Fruit fly (Drosophila melanogaster): ENCODE data around the gene CG10077.

Gene CG10077

dm6 chr3L:6979387-6980249 is 23.9 kb upstream of the CG10077 start, which contains the start of gene Galphai (continued):
- no peak for TF ChIP-seq cad (GFP tag; optimal IDR thresholded peaks at IDR 0.05)
- peak; percentile 95 for TF ChIP-seq Med (GFP tag)
- TF ChIP-seq Dip3 (GFP tag; optimal IDR thresholded peaks at IDR 0.05): peak; percentile 68
- peak; percentile 92 for TF ChIP-seq CG15514 (GFP tag; optimal IDR thresholded peaks at IDR 0.05)
- no peak for TF ChIP-seq Dip2 (GFP tag; IDR thresholded peaks at IDR 0.05)
- TF ChIP-seq cato (GFP tag; optimal IDR thresholded peaks at IDR 0.05; ENCODE audit: borderline replicate concordance): no peak
- peak; percentile 49 for TF ChIP-seq rib (GFP tag; IDR thresholded peaks at IDR 0.05)
- TF ChIP-seq unpg (GFP tag; optimal IDR thresholded peaks at IDR 0.05): no peak
- TF ChIP-seq Drgx (GFP tag; IDR thresholded peaks at IDR 0.05): no peak
- TF ChIP-seq pan (optimal IDR thresholded peaks at IDR 0.05): no peak
- TF ChIP-seq pan (GFP tag; optimal IDR thresholded peaks at IDR 0.05 in 1 of 2, IDR thresholded peaks at IDR 0.05 in 1 of 2): no peak
- no peak for TF ChIP-seq CG6254 (GFP tag; optimal IDR thresholded peaks at IDR 0.05)
- no peak for TF ChIP-seq CG4707 (GFP tag; optimal IDR thresholded peaks at IDR 0.05)
- TF ChIP-seq Sry-δ (GFP tag; optimal IDR thresholded peaks at IDR 0.05): peak; percentile 78
- no peak for TF ChIP-seq CG15073 (GFP tag; optimal IDR thresholded peaks at IDR 0.05)
- no peak for TF ChIP-seq Oli (tag; optimal IDR thresholded peaks at IDR 0.05)
- no peak for TF ChIP-seq onecut (GFP tag; IDR thresholded peaks at IDR 0.05)
- no peak for TF ChIP-seq CG4854 (GFP tag; optimal IDR thresholded peaks at IDR 0.05)
- TF ChIP-seq Fer1 (GFP tag; optimal IDR thresholded peaks at IDR 0.05): no peak
- TF ChIP-seq CG18764 (GFP tag; optimal IDR thresholded peaks at IDR 0.05): no peak
- peak; percentile 27 for TF ChIP-seq CG12155 (GFP tag; optimal IDR thresholded peaks at IDR 0.05)
- peak; percentile 69 for TF ChIP-seq Nf-YC (tag; optimal IDR thresholded peaks at IDR 0.05)
- TF ChIP-seq CG34224 (GFP tag; IDR thresholded peaks at IDR 0.05; ENCODE audit: partially characterized antibody): no peak
- TF ChIP-seq trh (GFP tag; optimal IDR thresholded peaks at IDR 0.05): no peak
- peak in 1 of 2 experiments; percentile 33 for TF ChIP-seq Hr51 (GFP tag; optimal IDR thresholded peaks at IDR 0.05)
- TF ChIP-seq CkIIα-i1 (GFP tag; IDR thresholded peaks at IDR 0.05): no peak
- TF ChIP-seq bbx (GFP tag; IDR thresholded peaks at IDR 0.05; ENCODE audit: partially characterized antibody): peak; percentile 43
- TF ChIP-seq CG17328 (GFP tag; IDR thresholded peaks at IDR 0.05): no peak
- TF ChIP-seq NC2α (GFP tag; optimal IDR thresholded peaks at IDR 0.05): no peak
- TF ChIP-seq CG9817 (tag; optimal IDR thresholded peaks at IDR 0.05): peak; percentile 28
- peak; percentile 53 for TF ChIP-seq Side (GFP tag; optimal IDR thresholded peaks at IDR 0.05)
- TF ChIP-seq az2 (GFP tag; optimal IDR thresholded peaks at IDR 0.05): no peak
- TF ChIP-seq Nf-YB (GFP tag; optimal IDR thresholded peaks at IDR 0.05): peak; percentile 14
- no peak for TF ChIP-seq sr (GFP tag; IDR thresholded peaks at IDR 0.05)
- TF ChIP-seq CG7987 (GFP tag; optimal IDR thresholded peaks at IDR 0.05): peak; percentile 36
- TF ChIP-seq CG2116 (GFP tag; optimal IDR thresholded peaks at IDR 0.05): peak; percentile 72
- no peak for TF ChIP-seq fru (optimal IDR thresholded peaks at IDR 0.05)
- no peak for TF ChIP-seq CG12104 (GFP tag; optimal IDR thresholded peaks at IDR 0.05)
- TF ChIP-seq crp (GFP tag; optimal IDR thresholded peaks at IDR 0.05): peak in 1 of 2 experiments; percentile 33
- no peak for TF ChIP-seq ab (GFP tag; optimal IDR thresholded peaks at IDR 0.05)
- TF ChIP-seq Rfx (GFP tag; IDR thresholded peaks at IDR 0.05): peak; percentile 71
- TF ChIP-seq ind (GFP tag; optimal IDR thresholded peaks at IDR 0.05): no peak
- no peak for TF ChIP-seq zen2 (GFP tag; IDR thresholded peaks at IDR 0.05; ENCODE audit: partially characterized antibody)
- TF ChIP-seq CG3163 (GFP tag; optimal IDR thresholded peaks at IDR 0.05): peak; percentile 36
- TF ChIP-seq Sox102F (GFP tag; optimal IDR thresholded peaks at IDR 0.05): no peak
- no peak for TF ChIP-seq dimm (GFP tag; IDR thresholded peaks at IDR 0.05)
- TF ChIP-seq E2f1 (GFP tag; IDR thresholded peaks at IDR 0.05): 0 out of 2 replicates have a peak, but pooled peaks have one; percentile 9
- TF ChIP-seq CG1602 (GFP tag; optimal IDR thresholded peaks at IDR 0.05): peak; percentile 6
- TF ChIP-seq eyg (GFP tag; optimal IDR thresholded peaks at IDR 0.05): peak; percentile 12
- no peak for TF ChIP-seq ttk (GFP tag; IDR thresholded peaks at IDR 0.05)

All from whole organism, embryonic.